Fruit fly (Drosophila melanogaster): Measurements from ENCODE around the gene Fadd.

Gene Fadd

dm6 chr3R:22049134-22049796 is 15.0 kb downstream of the Fadd start (continued):
- TF ChIP-seq nerfin-1 (tag; optimal IDR thresholded peaks at IDR 0.05): peak; percentile 55
- peak; percentile 67 for TF ChIP-seq CG1602 (GFP tag; optimal IDR thresholded peaks at IDR 0.05)
- peak; percentile 72 for TF ChIP-seq B-H1 (GFP tag; IDR thresholded peaks at IDR 0.05)
- no peak for TF ChIP-seq ato (GFP tag; IDR thresholded peaks at IDR 0.05; ENCODE audit: partially characterized antibody)
- TF ChIP-seq Lhr (GFP tag; optimal IDR thresholded peaks at IDR 0.05): peak; percentile 14
- no peak for TF ChIP-seq CG7963 (GFP tag; IDR thresholded peaks at IDR 0.05; ENCODE audit: partially characterized antibody)
- no peak for TF ChIP-seq Usf (GFP tag; optimal IDR thresholded peaks at IDR 0.05)
- peak; percentile 76 for TF ChIP-seq CG6254 (GFP tag; optimal IDR thresholded peaks at IDR 0.05)
- peak; percentile 87 for TF ChIP-seq sisA (GFP tag; IDR thresholded peaks at IDR 0.05)
- TF ChIP-seq CG4328 (GFP tag; optimal IDR thresholded peaks at IDR 0.05): peak; percentile 40
- peak; percentile 80 for TF ChIP-seq CoRest (tag; optimal IDR thresholded peaks at IDR 0.05)
- TF ChIP-seq CG10147 (GFP tag; optimal IDR thresholded peaks at IDR 0.05): peak; percentile 55
- no peak for TF ChIP-seq CG4282 (GFP tag; optimal IDR thresholded peaks at IDR 0.05)
- peak; percentile 79 for TF ChIP-seq lmd (GFP tag; IDR thresholded peaks at IDR 0.05)
- TF ChIP-seq HLH4C (GFP tag; IDR thresholded peaks at IDR 0.05; ENCODE audit: partially characterized antibody): no peak
- no peak for TF ChIP-seq Adf1 (GFP tag; IDR thresholded peaks at IDR 0.05)
- peak; percentile 58 for TF ChIP-seq ems (GFP tag; optimal IDR thresholded peaks at IDR 0.05)
- peak; percentile 82 for TF ChIP-seq gro (GFP tag; optimal IDR thresholded peaks at IDR 0.05)
- TF ChIP-seq Nf-YA (GFP tag; IDR thresholded peaks at IDR 0.05): peak; percentile 60
- peak; percentile 57 for TF ChIP-seq ERR (GFP tag; optimal IDR thresholded peaks at IDR 0.05)
- TF ChIP-seq Ravus (GFP tag; IDR thresholded peaks at IDR 0.05): no peak
- peak; percentile 69 for TF ChIP-seq CG1647 (GFP tag; optimal IDR thresholded peaks at IDR 0.05)
- TF ChIP-seq sob (GFP tag; IDR thresholded peaks at IDR 0.05): peak; percentile 85
- TF ChIP-seq CG18619 (GFP tag; optimal IDR thresholded peaks at IDR 0.05): peak; percentile 68
- no peak for TF ChIP-seq tll (GFP tag; optimal IDR thresholded peaks at IDR 0.05)
- TF ChIP-seq CG12769 (tag; optimal IDR thresholded peaks at IDR 0.05): peak; percentile 92
- peak; percentile 80 for TF ChIP-seq oc (tag; optimal IDR thresholded peaks at IDR 0.05)
- TF ChIP-seq Fer2 (tag; optimal IDR thresholded peaks at IDR 0.05): peak; percentile 35
- TF ChIP-seq rib (GFP tag; IDR thresholded peaks at IDR 0.05): peak; percentile 79
- TF ChIP-seq Poxn (GFP tag; IDR thresholded peaks at IDR 0.05): no peak
- peak; percentile 47 for TF ChIP-seq zen (tag; optimal IDR thresholded peaks at IDR 0.05)
- peak; percentile 79 for TF ChIP-seq CG5953 (GFP tag; IDR thresholded peaks at IDR 0.05)
- TF ChIP-seq MTF-1 (GFP tag; optimal IDR thresholded peaks at IDR 0.05; ENCODE audit: borderline replicate concordance): peak; percentile 34
- TF ChIP-seq CG7372 (GFP tag; IDR thresholded peaks at IDR 0.05): no peak
- TF ChIP-seq odd (GFP tag; optimal IDR thresholded peaks at IDR 0.05): peak; percentile 68
- TF ChIP-seq D19B (GFP tag; optimal IDR thresholded peaks at IDR 0.05): peak; percentile 41
- TF ChIP-seq CG8388 (GFP tag; optimal IDR thresholded peaks at IDR 0.05): peak; percentile 80
- TF ChIP-seq wdn (GFP tag; IDR thresholded peaks at IDR 0.05): peak; percentile 70
- peak; percentile 62 for TF ChIP-seq crc (GFP tag; optimal IDR thresholded peaks at IDR 0.05)
- TF ChIP-seq Vsx1 (GFP tag; optimal IDR thresholded peaks at IDR 0.05): peak; percentile 47
- peak; percentile 81 for TF ChIP-seq Dbx (GFP tag; IDR thresholded peaks at IDR 0.05)
- TF ChIP-seq CG10959 (GFP tag; IDR thresholded peaks at IDR 0.05): peak; percentile 74
- peak; percentile 45 for TF ChIP-seq CG8281 (tag; optimal IDR thresholded peaks at IDR 0.05)
- TF ChIP-seq Max (GFP tag; optimal IDR thresholded peaks at IDR 0.05): peak; percentile 37
- TF ChIP-seq so (GFP tag; IDR thresholded peaks at IDR 0.05): peak; percentile 82
- TF ChIP-seq gsb-n (tag; optimal IDR thresholded peaks at IDR 0.05): peak; percentile 67
- peak; percentile 73 for TF ChIP-seq da (GFP tag; optimal IDR thresholded peaks at IDR 0.05)
- peak; percentile 62; the same call in 1 of the 3 replicates for TF ChIP-seq Mrtf (GFP tag; IDR thresholded peaks at IDR 0.05)
- TF ChIP-seq ranshi (GFP tag; IDR thresholded peaks at IDR 0.05): peak; percentile 84

Data from whole organism, embryonic.